Worm (Caenorhabditis elegans) whole organism, young adult: ENCODE data around the gene msp-33.
A peak's percentile ranks its signal among the peaks of the same experiment; 100 is the strongest.

Experiments
- B0019.2 ChIP-seq: fragments of 200-800 bp; sonication (Bioruptor generic); conservative IDR thresholded peaks from 2 replicates; pipeline ENCODE4 v1.3.6; 2022; ENCODE audit warnings: missing genetic modification reagents, missing genetic modification characterization, missing compliant biosample characterization
- C06A6.2 ChIP-seq: fragments of 200-800 bp; sonication (Bioruptor generic); conservative IDR thresholded peaks from 2 replicates; pipeline ENCODE4 v1.3.6; 2022; ENCODE audit warnings: missing genetic modification characterization, missing compliant biosample characterization
- D2030.7 ChIP-seq: fragments of 200-800 bp; sonication (Bioruptor generic); IDR thresholded peaks from 2 replicates; pipeline ENCODE4 v1.3.6; 2022; ENCODE audit warnings: missing genetic modification reagents, missing genetic modification characterization, missing compliant biosample characterization
- F22D6.2 ChIP-seq: sonication (generic microtip); optimal IDR thresholded peaks from 2 replicates; lab custom pipeline; 2016; ENCODE audit warnings: mild to moderate bottlenecking, missing genetic modification characterization, missing compliant biosample characterization
- F55B11.4 ChIP-seq: sonication (generic microtip); optimal IDR thresholded peaks from 2 replicates; lab custom pipeline; 2016; ENCODE audit warnings: missing compliant biosample characterization, missing genetic modification characterization, borderline replicate concordance; ENCODE audit not compliant: insufficient read depth
- T07F8.4 ChIP-seq: sonication (generic microtip); optimal IDR thresholded peaks from 2 replicates; lab custom pipeline; 2016; ENCODE audit warnings: mild to moderate bottlenecking, missing genetic modification characterization, moderate library complexity, missing compliant biosample characterization
- Y67H2A.10 ChIP-seq: fragments of 200-800 bp; sonication (Bioruptor generic); conservative IDR thresholded peaks from 2 replicates; pipeline ENCODE4 v1.3.6; 2022; ENCODE audit warnings: missing genetic modification reagents, missing genetic modification characterization, missing compliant biosample characterization
- akir-1 ChIP-seq: fragments of 200-800 bp; sonication (Bioruptor generic); optimal IDR thresholded peaks from 2 replicates; lab custom pipeline; 2018; ENCODE audit warnings: mild to moderate bottlenecking, missing genetic modification characterization, moderate library complexity, missing compliant biosample characterization
- aptf-2 ChIP-seq: fragments of 200-800 bp; sonication (Bioruptor generic); conservative IDR thresholded peaks from 2 replicates; pipeline ENCODE4 v1.3.6; 2022; ENCODE audit warnings: missing genetic modification reagents, missing genetic modification characterization, missing compliant biosample characterization
- aptf-3 ChIP-seq: fragments of 200-800 bp; sonication (Bioruptor generic); IDR thresholded peaks from 2 replicates; pipeline ENCODE4 v1.3.6; 2022; ENCODE audit warnings: missing genetic modification characterization, missing compliant biosample characterization
- atf-7 ChIP-seq: sonication (generic microtip); optimal IDR thresholded peaks from 2 replicates; lab custom pipeline; 2017; ENCODE audit warnings: mild to moderate bottlenecking, missing genetic modification characterization, missing compliant biosample characterization
- ccch-3 ChIP-seq: fragments of 200-800 bp; sonication (Bioruptor generic); optimal IDR thresholded peaks from 2 replicates; lab custom pipeline; 2018; ENCODE audit warnings: mild to moderate bottlenecking, missing genetic modification characterization, missing compliant biosample characterization
- cebp-1 ChIP-seq, 2 experiments: fragments of 200-800 bp in 1 of 2; sonication (Bioruptor generic) in 1 of 2; sonication (generic microtip) in 1 of 2; IDR thresholded peaks in 1 of 2; optimal IDR thresholded peaks in 1 of 2; 2 replicates each; pipeline versions ENCODE4 v1.3.6 to Lab custom; 2017 to 2022; ENCODE audit warnings: missing compliant biosample characterization in 2 of 2, missing genetic modification characterization in 2 of 2, mild to moderate bottlenecking in 1 of 2, missing genetic modification reagents in 1 of 2, moderate library complexity in 1 of 2
- ceh-27 ChIP-seq: fragments of 200-800 bp; sonication (Bioruptor generic); optimal IDR thresholded peaks from 2 replicates; lab custom pipeline; 2018; ENCODE audit warnings: mild to moderate bottlenecking, missing genetic modification characterization, moderate library complexity, missing compliant biosample characterization
- ceh-40 ChIP-seq: fragments of 200-800 bp; sonication (Bioruptor generic); IDR thresholded peaks from 2 replicates; pipeline ENCODE4 v1.3.6; 2022; ENCODE audit warnings: missing genetic modification characterization, missing compliant biosample characterization
- dox-1 ChIP-seq: fragments of 200-800 bp; sonication (Bioruptor generic); IDR thresholded peaks from 2 replicates; pipeline ENCODE4 v1.3.6; 2022; ENCODE audit warnings: missing genetic modification reagents, missing genetic modification characterization, missing compliant biosample characterization
- egl-44 ChIP-seq: fragments of 200-800 bp; sonication (Bioruptor generic); IDR thresholded peaks from 2 replicates; pipeline ENCODE4 v1.3.6; 2022; ENCODE audit warnings: missing genetic modification reagents, missing genetic modification characterization, missing compliant biosample characterization
- ets-4 ChIP-seq: fragments of 200-800 bp; sonication (Bioruptor generic); optimal IDR thresholded peaks from 2 replicates; lab custom pipeline; 2018; ENCODE audit warnings: mild to moderate bottlenecking, missing genetic modification characterization, missing compliant biosample characterization
- fkh-3 ChIP-seq: sonication (generic microtip); optimal IDR thresholded peaks from 2 replicates; lab custom pipeline; 2016; ENCODE audit warnings: mild to moderate bottlenecking, missing genetic modification characterization, missing compliant biosample characterization
- gei-17 ChIP-seq: fragments of 200-800 bp; sonication (Bioruptor generic); optimal IDR thresholded peaks from 2 replicates; lab custom pipeline; 2018; ENCODE audit warnings: mild to moderate bottlenecking, missing genetic modification characterization, missing compliant biosample characterization
- hmg-20 ChIP-seq: fragments of 200-800 bp; sonication (Bioruptor generic); IDR thresholded peaks from 2 replicates; pipeline ENCODE4 v1.3.6; 2022; ENCODE audit warnings: missing genetic modification reagents, missing genetic modification characterization, missing compliant biosample characterization
- let-607 ChIP-seq, 2 experiments: fragments of 200-800 bp in 1 of 2; sonication (Bioruptor generic) in 1 of 2; sonication (generic microtip) in 1 of 2; optimal IDR thresholded peaks; 2 replicates each; lab custom pipeline; 2016 to 2018; ENCODE audit warnings: mild to moderate bottlenecking in 2 of 2, missing compliant biosample characterization in 2 of 2, missing genetic modification characterization in 2 of 2, moderate library complexity in 2 of 2, missing genotype in 1 of 2
- lin-26 ChIP-seq: fragments of 200-800 bp; sonication (Bioruptor generic); IDR thresholded peaks from 2 replicates; pipeline ENCODE4 v1.3.6; 2022; ENCODE audit warnings: missing genetic modification reagents, missing genetic modification characterization, missing compliant biosample characterization
- lin-40 ChIP-seq: sonication (generic microtip); optimal IDR thresholded peaks from 2 replicates; lab custom pipeline; 2016; ENCODE audit warnings: missing genetic modification characterization, mild to moderate bottlenecking, missing compliant biosample characterization, missing genotype, missing genetic modification reagents
- lin-54 ChIP-seq: fragments of 200-800 bp; sonication (Bioruptor generic); optimal IDR thresholded peaks from 2 replicates; lab custom pipeline; 2018; ENCODE audit warnings: mild to moderate bottlenecking, missing genetic modification characterization, missing compliant biosample characterization
- lir-1 ChIP-seq: fragments of 200-800 bp; sonication (Bioruptor generic); conservative IDR thresholded peaks from 2 replicates; pipeline ENCODE4 v1.3.6; 2022; ENCODE audit warnings: missing genetic modification reagents, missing genetic modification characterization, missing compliant biosample characterization
- madf-8 ChIP-seq: fragments of 200-800 bp; sonication (Bioruptor generic); conservative IDR thresholded peaks from 2 replicates; pipeline ENCODE4 v1.3.6; 2022; ENCODE audit warnings: missing genetic modification reagents, missing genetic modification characterization, missing compliant biosample characterization
- mel-28 ChIP-seq: sonication (generic microtip); optimal IDR thresholded peaks from 2 replicates; lab custom pipeline; 2016; ENCODE audit warnings: borderline replicate concordance, mild to moderate bottlenecking, missing genetic modification characterization, missing compliant biosample characterization
- mxl-1 ChIP-seq: sonication (generic microtip); optimal IDR thresholded peaks from 2 replicates; lab custom pipeline; 2016; ENCODE audit warnings: missing genetic modification characterization, missing compliant biosample characterization
- nhr-179 ChIP-seq: sonication (generic microtip); optimal IDR thresholded peaks from 2 replicates; lab custom pipeline; 2016; ENCODE audit warnings: mild to moderate bottlenecking, missing genetic modification characterization, missing compliant biosample characterization
- nhr-27 ChIP-seq: fragments of 200-800 bp; sonication (Bioruptor generic); optimal IDR thresholded peaks from 2 replicates; lab custom pipeline; 2018; ENCODE audit warnings: mild to moderate bottlenecking, missing genetic modification characterization, moderate library complexity, missing compliant biosample characterization
- nhr-80 ChIP-seq: sonication (generic microtip); optimal IDR thresholded peaks from 2 replicates; lab custom pipeline; 2016; ENCODE audit warnings: missing genetic modification characterization, missing compliant biosample characterization
- nhr-90 ChIP-seq: sonication (generic microtip); optimal IDR thresholded peaks from 2 replicates; lab custom pipeline; 2016; ENCODE audit warnings: missing genotype, mild to moderate bottlenecking, missing genetic modification characterization, missing compliant biosample characterization
- pha-4 ChIP-seq: fragments of 150-350 bp; sonication (generic microtip); optimal IDR thresholded peaks from 2 replicates; lab custom pipeline; 2014; ENCODE audit warnings: missing biosample characterization, missing genetic modification reagents, missing genetic modification characterization
- rec-8 ChIP-seq, 2 experiments: sonication (generic microtip); optimal IDR thresholded peaks; 2 replicates each; lab custom pipeline; 2016; ENCODE audit warnings: mild to moderate bottlenecking in 2 of 2, missing genetic modification characterization in 2 of 2, missing genetic modification reagents in 2 of 2, missing genotype in 2 of 2, missing biosample characterization in 1 of 2, missing compliant biosample characterization in 1 of 2, moderate library complexity in 1 of 2
- sdz-38 ChIP-seq: sonication (generic microtip); optimal IDR thresholded peaks from 2 replicates; lab custom pipeline; 2016; ENCODE audit warnings: missing genotype, missing genetic modification characterization, missing compliant biosample characterization
- sea-2 ChIP-seq: fragments of 200-800 bp; sonication (Bioruptor generic); IDR thresholded peaks from 2 replicates; pipeline ENCODE4 v1.3.6; 2022; ENCODE audit warnings: missing genetic modification characterization, missing compliant biosample characterization
- snpc-1.1 ChIP-seq: sonication (generic microtip); optimal IDR thresholded peaks from 2 replicates; lab custom pipeline; 2017; ENCODE audit warnings: missing genetic modification characterization, mild to moderate bottlenecking, missing compliant biosample characterization, antibody characterized with exemption, moderate library complexity, missing genotype, missing genetic modification reagents; ENCODE audit not compliant: insufficient read depth
- snpc-1.3 ChIP-seq: sonication (generic microtip); optimal IDR thresholded peaks from 2 replicates; lab custom pipeline; 2017; ENCODE audit warnings: missing genetic modification characterization, mild to moderate bottlenecking, missing compliant biosample characterization, antibody characterized with exemption, moderate library complexity, missing genotype, missing genetic modification reagents; ENCODE audit not compliant: insufficient read depth
- snpc-3.4 ChIP-seq: sonication (generic microtip); optimal IDR thresholded peaks from 2 replicates; lab custom pipeline; 2017; ENCODE audit warnings: missing genetic modification characterization, mild to moderate bottlenecking, missing compliant biosample characterization, antibody characterized with exemption, moderate library complexity, missing genotype, missing genetic modification reagents
- snpc-4 ChIP-seq, 5 experiments: fragments of 150-350 bp in 1 of 5; sonication (generic microtip) in 4 of 5; optimal IDR thresholded peaks; 2 replicates each; lab custom pipeline; 2014 to 2018; ENCODE audit warnings: missing genetic modification characterization in 5 of 5, missing biosample characterization in 3 of 5, antibody characterized with exemption in 2 of 5, mild to moderate bottlenecking in 2 of 5, missing compliant biosample characterization in 2 of 5, missing genotype in 2 of 5, moderate library complexity in 2 of 5, missing genetic modification reagents in 1 of 5
- sptf-2 ChIP-seq: fragments of 200-800 bp; sonication (Bioruptor generic); optimal IDR thresholded peaks from 2 replicates; lab custom pipeline; 2018; ENCODE audit warnings: mild to moderate bottlenecking, missing genetic modification characterization, missing compliant biosample characterization
- tbp1 ChIP-seq: fragments of 200-800 bp; sonication (Bioruptor generic); optimal IDR thresholded peaks from 2 replicates; lab custom pipeline; 2018; ENCODE audit warnings: mild to moderate bottlenecking, missing genetic modification characterization, missing compliant biosample characterization
- unc-62 ChIP-seq: fragments of 150-350 bp; optimal IDR thresholded peaks from 2 replicates; lab custom pipeline; 2014; ENCODE audit warnings: missing biosample characterization, missing genetic modification reagents, missing genetic modification characterization
- ztf-18 ChIP-seq: sonication (generic microtip); optimal IDR thresholded peaks from 2 replicates; lab custom pipeline; 2016; ENCODE audit warnings: missing genotype, mild to moderate bottlenecking, missing genetic modification characterization, missing compliant biosample characterization
- ztf-25 ChIP-seq: fragments of 200-800 bp; sonication (Bioruptor generic); IDR thresholded peaks from 2 replicates; pipeline ENCODE4 v1.3.6; 2022; ENCODE audit warnings: missing genetic modification reagents, missing genetic modification characterization, missing compliant biosample characterization
- ztf-26 ChIP-seq: sonication (generic microtip); optimal IDR thresholded peaks from 2 replicates; lab custom pipeline; 2017; ENCODE audit warnings: missing genetic modification characterization, missing compliant biosample characterization

The msp-33 gene

DNA sequence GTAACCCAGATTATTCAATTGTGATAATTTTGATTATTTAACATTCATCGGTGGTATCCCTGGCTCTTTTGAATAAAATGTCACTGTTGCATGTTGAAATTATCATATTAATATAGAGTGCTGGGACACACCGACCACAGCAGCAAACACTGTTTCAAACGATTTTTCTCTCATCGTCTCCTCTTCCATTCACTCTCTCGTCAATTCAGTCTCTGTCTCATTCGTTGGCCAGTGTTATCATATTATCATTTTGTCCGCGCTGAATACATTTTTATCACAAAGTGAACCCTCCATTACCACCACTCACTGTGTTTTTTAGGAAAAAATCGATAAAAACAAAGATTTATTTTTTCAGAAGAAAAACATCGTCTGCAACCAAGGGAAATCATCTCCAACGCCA lies 35.4 kb downstream of the msp-33 start:
- TF ChIP-seq mel-28 (tag; lab: Kevin White, UChicago) (no peak), snpc-3.4 (tag; lab: Kevin White, UChicago) (no peak), ztf-26 (tag; lab: Kevin White, UChicago) (no peak), aptf-3 (GFP tag; lab: Robert Waterston, UW) (no peak), nhr-179 (tag; lab: Kevin White, UChicago) (no peak), ztf-25 (no peak), aptf-2 (GFP tag; lab: Robert Waterston, UW) (no peak), unc-62 (GFP tag; lab: Kevin White, UChicago) (no peak), fkh-3 (tag; lab: Kevin White, UChicago) (no peak), F22D6.2 (no peak), lin-40 (tag; lab: Kevin White, UChicago) (no peak), ets-4 (GFP tag; lab: Kevin White, UChicago) (peak; percentile 36), sdz-38 (no peak), nhr-90 (tag; lab: Kevin White, UChicago) (no peak), ztf-18 (tag; lab: Kevin White, UChicago) (peak; percentile 15), snpc-4 (GFP tag; optimal IDR thresholded peaks at IDR 0.05; lab: Kevin White, UChicago) (no peak), snpc-4 (tag; optimal IDR thresholded peaks at IDR 0.05; lab: Kevin White, UChicago) (no peak), F55B11.4 (no peak), pha-4 (tag; lab: Kevin White, UChicago) (no peak), dox-1 (GFP tag; lab: Robert Waterston, UW) (peak; percentile 54; the same call in 1 of the 2 replicates), gei-17 (GFP tag; lab: Kevin White, UChicago) (no peak), atf-7 (tag; lab: Kevin White, UChicago) (no peak), B0019.2 (no peak), ceh-27 (GFP tag; lab: Kevin White, UChicago) (no peak), Y67H2A.10 (GFP tag; lab: Robert Waterston, UW) (no peak), ceh-40 (GFP tag; lab: Robert Waterston, UW) (no peak), D2030.7 (no peak), snpc-1.1 (tag; lab: Kevin White, UChicago) (no peak), egl-44 (GFP tag; lab: Robert Waterston, UW) (no peak), T07F8.4 (tag; lab: Kevin White, UChicago) (no peak), tbp1 (peak; percentile 15), ccch-3 (GFP tag; lab: Kevin White, UChicago) (no peak), rec-8 (tag; optimal IDR thresholded peaks at IDR 0.05; lab: Kevin White, UChicago) (no peak), mxl-1 (tag; lab: Kevin White, UChicago) (no peak), nhr-27 (no peak), C06A6.2 (GFP tag; lab: Robert Waterston, UW) (no peak), nhr-80 (tag; lab: Kevin White, UChicago) (peak; percentile 89), cebp-1 (GFP tag; IDR thresholded peaks at IDR 0.05; lab: Robert Waterston, UW) (no peak), cebp-1 (tag; optimal IDR thresholded peaks at IDR 0.05; lab: Kevin White, UChicago) (peak; percentile 14), lin-26 (no peak), akir-1 (GFP tag; lab: Kevin White, UChicago) (no peak), lin-54 (GFP tag; lab: Kevin White, UChicago) (peak; percentile 21), let-607 (tag; optimal IDR thresholded peaks at IDR 0.05; lab: Kevin White, UChicago) (no peak), madf-8 (GFP tag; lab: Robert Waterston, UW) (no peak), hmg-20 (GFP tag; lab: Robert Waterston, UW) (no peak), lir-1 (GFP tag; lab: Robert Waterston, UW) (no peak), sptf-2 (GFP tag; lab: Kevin White, UChicago) (no peak), sea-2 (GFP tag; lab: Robert Waterston, UW) (no peak), snpc-1.3 (no peak)
